Worm (Caenorhabditis elegans) whole organism, early embryonic: Measurements from ENCODE around the gene tmem-231.

Source experiments
- ama-1 ChIP-seq: fragments of 150-350 bp; optimal IDR thresholded peaks from 2 replicates; lab custom pipeline; 2014
- ceh-36 ChIP-seq: sonication (generic microtip); optimal IDR thresholded peaks from 2 replicates; lab custom pipeline; 2016; ENCODE audit warnings: missing genetic modification characterization, inconsistent platforms, missing compliant biosample characterization
- ets-7 ChIP-seq: sonication (generic microtip); optimal IDR thresholded peaks from 2 replicates; lab custom pipeline; 2016; ENCODE audit warnings: missing genotype, missing genetic modification characterization, missing compliant biosample characterization
- hmbx-1 ChIP-seq: sonication (generic microtip); optimal IDR thresholded peaks from 2 replicates; lab custom pipeline; 2016; ENCODE audit warnings: mild to moderate bottlenecking, missing genetic modification characterization, missing compliant biosample characterization
- hmg-4 ChIP-seq: fragments of 200-800 bp; sonication (Bioruptor generic); optimal IDR thresholded peaks from 2 replicates; lab custom pipeline; 2018; ENCODE audit warnings: mild to moderate bottlenecking, missing genetic modification characterization, missing compliant biosample characterization
- hnd-1 ChIP-seq: sonication (generic microtip); optimal IDR thresholded peaks from 2 replicates; lab custom pipeline; 2016; ENCODE audit warnings: missing genetic modification characterization, missing compliant biosample characterization
- pes-1 ChIP-seq: fragments of 200-800 bp; sonication (Bioruptor generic); IDR thresholded peaks from 2 replicates; pipeline ENCODE4 v1.3.6; 2022; ENCODE audit warnings: missing genetic modification reagents, missing genetic modification characterization, missing compliant biosample characterization
- sea-1 ChIP-seq: fragments of 200-800 bp; sonication (Bioruptor generic); conservative IDR thresholded peaks from 2 replicates; pipeline ENCODE4 v1.3.6; 2022; ENCODE audit warnings: missing genetic modification characterization, missing compliant biosample characterization
- tbx-37 ChIP-seq: fragments of 200-800 bp; sonication (Bioruptor generic); conservative IDR thresholded peaks from 2 replicates; pipeline ENCODE4 v1.3.6; 2022; ENCODE audit warnings: missing genetic modification reagents, missing genetic modification characterization, missing compliant biosample characterization
- tra-4 ChIP-seq: sonication (generic microtip); optimal IDR thresholded peaks from 2 replicates; lab custom pipeline; 2017; ENCODE audit warnings: missing genetic modification characterization, missing compliant biosample characterization

DNA sequence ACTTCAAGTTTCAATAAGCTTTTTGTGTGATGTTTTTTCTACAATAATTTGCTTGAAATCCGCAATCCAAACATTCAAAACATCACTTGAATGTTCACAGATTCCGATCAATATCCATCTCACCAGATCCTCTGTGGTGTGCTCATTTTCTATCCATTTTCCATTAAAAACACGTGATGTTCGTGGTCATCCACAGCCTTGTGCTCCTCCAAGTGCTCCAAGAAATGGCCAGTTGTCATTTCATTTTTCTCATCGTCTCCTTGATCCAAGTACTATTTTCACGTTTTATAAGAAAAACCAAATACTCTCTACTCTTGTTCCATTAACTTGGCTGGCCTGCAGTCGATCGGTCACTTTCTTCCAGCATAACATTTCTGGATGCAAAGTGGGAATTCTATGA, 49.6 kb downstream of the tmem-231 start:
- TF ChIP-seq ama-1 (lab: Kevin White, UChicago) = no peak
- TF ChIP-seq ets-7 = no peak
- no peak for TF ChIP-seq pes-1
- TF ChIP-seq tra-4 (tag; lab: Kevin White, UChicago) = no peak
- TF ChIP-seq hmbx-1 = no peak
- no peak for TF ChIP-seq tbx-37 (GFP tag; lab: Robert Waterston, UW)
- no peak for TF ChIP-seq ceh-36 (tag; lab: Kevin White, UChicago)
- TF ChIP-seq hmg-4 = no peak
- no peak for TF ChIP-seq hnd-1 (tag; lab: Kevin White, UChicago)
- TF ChIP-seq sea-1 (GFP tag; lab: Robert Waterston, UW) = no peak
